Worm (Caenorhabditis elegans): ENCODE results near the gene srx-78.

Gene srx-78

DNA sequence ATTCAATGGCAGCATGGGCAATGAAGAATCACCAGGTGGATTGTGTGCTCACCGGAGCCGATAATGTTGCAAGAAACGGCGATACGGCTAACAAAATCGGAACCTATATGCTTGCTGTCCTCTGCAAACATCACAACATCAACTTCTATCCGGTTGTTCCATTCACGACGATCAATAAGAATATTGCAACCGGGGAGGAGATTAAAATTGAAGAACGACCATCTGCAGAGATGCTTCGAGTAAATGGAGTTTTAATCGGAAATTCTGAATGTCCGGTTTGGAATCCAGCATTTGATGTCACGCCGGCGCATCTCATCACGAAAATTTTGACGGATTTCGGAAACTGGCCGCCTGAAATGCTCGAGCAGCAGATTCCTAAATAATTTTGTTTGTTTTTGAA is 11.2 kb upstream of the srx-78 start:
- TF ChIP-seq crh-2 (tag; optimal IDR thresholded peaks at IDR 0.05) (peak; percentile 3), egl-27 (tag; optimal IDR thresholded peaks at IDR 0.05) (no peak), mbf-1 (tag; optimal IDR thresholded peaks at IDR 0.05) (no peak), F13H6.1 (tag; optimal IDR thresholded peaks at IDR 0.05) (no peak), ztf-4 (tag; optimal IDR thresholded peaks at IDR 0.05) (no peak), skn-1 (tag; optimal IDR thresholded peaks at IDR 0.05) (no peak), lsy-2 (tag; optimal IDR thresholded peaks at IDR 0.05) (no peak), sma-9 (GFP tag; optimal IDR thresholded peaks at IDR 0.05) (no peak), sma-9 (tag; optimal IDR thresholded peaks at IDR 0.05) (no peak), ama-1 (optimal IDR thresholded peaks at IDR 0.05) (peak; percentile 79), alr-1 (tag; optimal IDR thresholded peaks at IDR 0.05) (no peak), lin-39 (tag; optimal IDR thresholded peaks at IDR 0.05) (no peak)

DNA sequence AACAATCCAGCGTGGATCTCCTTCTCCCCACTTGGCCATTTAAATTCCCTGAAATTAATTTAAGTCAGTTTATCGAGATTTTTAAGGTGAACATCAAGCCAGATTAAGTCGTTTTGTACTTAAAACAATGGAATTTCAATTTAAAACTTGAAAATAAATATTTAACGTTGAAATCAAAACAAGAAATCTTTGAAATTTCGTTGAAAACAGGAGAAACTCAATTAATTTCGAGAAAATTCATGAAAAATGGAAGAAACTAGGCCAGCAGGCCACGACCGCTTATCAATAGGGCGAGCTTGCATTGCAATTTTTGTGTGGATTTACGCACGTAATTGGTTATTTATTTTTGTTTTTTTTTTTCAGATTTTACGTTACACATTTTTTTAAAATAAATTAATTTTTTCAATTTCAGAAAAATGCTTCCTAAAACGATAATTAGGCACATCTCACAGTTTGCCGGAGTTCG is 9.5 kb upstream of the srx-78 start, which contains the start of the genes ahsa-1 and C01G10.7:
Gene ahsa-1 (minus strand): TSS at position 51 of the 466 bp plus-strand sequence.
Gene C01G10.7 (plus strand): TSS at position 413 of the 466 bp plus-strand sequence.
- TF ChIP-seq nhr-25 (tag; optimal IDR thresholded peaks at IDR 0.05) (no peak), blmp-1 (tag; optimal IDR thresholded peaks at IDR 0.05; ENCODE audit: insufficient read depth) (peak; percentile 64), ama-1 (optimal IDR thresholded peaks at IDR 0.05) (no peak), nhr-6 (tag; optimal IDR thresholded peaks at IDR 0.05) (no peak), nhr-21 (tag; optimal IDR thresholded peaks at IDR 0.05) (no peak), sma-9 (GFP tag; optimal IDR thresholded peaks at IDR 0.05) (peak; percentile 88), sma-9 (tag; optimal IDR thresholded peaks at IDR 0.05) (no peak), elt-1 (tag; optimal IDR thresholded peaks at IDR 0.05) (no peak), nhr-77 (tag; optimal IDR thresholded peaks at IDR 0.05) (peak; percentile 78), snpc-4 (tag; optimal IDR thresholded peaks at IDR 0.05) (peak; percentile 81), ceh-82 (tag; optimal IDR thresholded peaks at IDR 0.05) (peak; percentile 15), gmeb-1 (tag; optimal IDR thresholded peaks at IDR 0.05) (peak; percentile 81), nhr-12 (tag; optimal IDR thresholded peaks at IDR 0.05) (no peak), lin-13 (GFP tag; optimal IDR thresholded peaks at IDR 0.05) (peak; percentile 86), mab-5 (tag; optimal IDR thresholded peaks at IDR 0.05) (peak; percentile 80), skn-1 (tag; optimal IDR thresholded peaks at IDR 0.05) (peak; percentile 56), unc-62 (GFP tag; optimal IDR thresholded peaks at IDR 0.05) (no peak), mbf-1 (tag; optimal IDR thresholded peaks at IDR 0.05) (no peak), C34F6.9 (tag; optimal IDR thresholded peaks at IDR 0.05) (peak; percentile 98), ztf-4 (tag; optimal IDR thresholded peaks at IDR 0.05) (peak; percentile 79), nhr-237 (tag; optimal IDR thresholded peaks at IDR 0.05) (peak; percentile 23), sem-4 (tag; optimal IDR thresholded peaks at IDR 0.05) (peak; percentile 76), nhr-10 (tag; optimal IDR thresholded peaks at IDR 0.05) (no peak), egl-27 (tag; optimal IDR thresholded peaks at IDR 0.05) (peak; percentile 52), alr-1 (tag; optimal IDR thresholded peaks at IDR 0.05) (no peak), lsy-2 (tag; optimal IDR thresholded peaks at IDR 0.05) (peak; percentile 76 to 93), peb-1 (tag; optimal IDR thresholded peaks at IDR 0.05) (no peak), unc-39 (tag; optimal IDR thresholded peaks at IDR 0.05) (no peak), lin-11 (tag; optimal IDR thresholded peaks at IDR 0.05) (peak; percentile 47), aly-2 (tag; optimal IDR thresholded peaks at IDR 0.05) (no peak), zag-1 (tag; optimal IDR thresholded peaks at IDR 0.05) (peak; percentile 30), mdl-1 (tag; optimal IDR thresholded peaks at IDR 0.05) (peak in 1 of 2 experiments; percentile 6), unc-55 (GFP tag; optimal IDR thresholded peaks at IDR 0.05) (peak; percentile 98), nhr-129 (tag; optimal IDR thresholded peaks at IDR 0.05) (peak; percentile 78), crh-2 (tag; optimal IDR thresholded peaks at IDR 0.05) (peak; percentile 94), nhr-23 (tag; optimal IDR thresholded peaks at IDR 0.05) (no peak), ceh-16 (tag; optimal IDR thresholded peaks at IDR 0.05) (peak; percentile 36), ZK546.5 (tag; optimal IDR thresholded peaks at IDR 0.05) (peak; percentile 42), dmd-4 (tag; optimal IDR thresholded peaks at IDR 0.05) (no peak), elt-3 (tag; optimal IDR thresholded peaks at IDR 0.05) (no peak), lin-39 (tag; optimal IDR thresholded peaks at IDR 0.05) (no peak), ztf-11 (tag; optimal IDR thresholded peaks at IDR 0.05) (no peak), Y55F3AM.14 (GFP tag; optimal IDR thresholded peaks at IDR 0.05) (no peak), nhr-11 (tag; optimal IDR thresholded peaks at IDR 0.05) (no peak), ztf-1 (GFP tag; conservative IDR thresholded peaks at IDR 0.05) (no peak), fos-1 (tag; optimal IDR thresholded peaks at IDR 0.05) (peak; percentile 80), sma-3 (GFP tag; optimal IDR thresholded peaks at IDR 0.05) (peak; percentile 95), R02D3.7 (tag; optimal IDR thresholded peaks at IDR 0.05) (peak; percentile 88), F13H6.1 (tag; optimal IDR thresholded peaks at IDR 0.05) (peak; percentile 86)

Measured in whole organism, L2 larva.